Worm (Caenorhabditis elegans): ENCODE data around the gene sod-1.

DNA sequence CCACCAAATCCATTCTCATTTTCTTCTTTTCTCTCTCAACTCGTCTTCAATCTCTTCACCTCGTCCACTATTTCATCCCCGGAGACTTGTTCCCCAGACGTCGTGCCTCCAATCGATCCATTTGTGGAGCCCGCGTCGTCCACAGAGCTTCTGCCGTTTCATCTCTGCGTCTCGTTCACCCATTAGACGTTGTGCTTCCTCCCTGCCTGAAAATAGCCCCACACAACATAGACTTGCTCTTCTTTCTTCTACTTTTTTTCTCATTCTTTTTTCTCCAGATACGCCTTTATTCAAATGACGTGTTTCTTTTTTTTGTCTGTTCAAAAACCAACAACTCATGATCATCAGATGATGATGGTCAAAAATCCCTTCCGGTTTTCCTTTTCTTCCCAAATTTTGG, 19.3 kb upstream of the sod-1 start:
- TF ChIP-seq nhr-11 (tag; optimal IDR thresholded peaks at IDR 0.05) (no peak), ama-1 (optimal IDR thresholded peaks at IDR 0.05) (no peak)

Data from whole organism, late embryonic.